Worm (Caenorhabditis elegans) whole organism, L3 larva: ENCODE data around the gene Y55F3C.10.

Experiments
- nhr-76 ChIP-seq: fragments of 150-350 bp; sonication (generic microtip); optimal IDR thresholded peaks from 5 replicates; lab custom pipeline; 2014; ENCODE audit warnings: missing biosample characterization, missing genetic modification characterization
- nhr-77 ChIP-seq: fragments of 150-350 bp; optimal IDR thresholded peaks from 2 replicates; lab custom pipeline; 2014; ENCODE audit warnings: missing biosample characterization, missing genetic modification characterization
- skn-1 ChIP-seq: fragments of 150-350 bp; optimal IDR thresholded peaks from 2 replicates; lab custom pipeline; 2014; ENCODE audit warnings: missing biosample characterization, missing genetic modification characterization
- snpc-4 ChIP-seq: fragments of 150-350 bp; optimal IDR thresholded peaks from 2 replicates; lab custom pipeline; 2014; ENCODE audit warnings: missing biosample characterization, missing genetic modification characterization

ce11 chrIV:676280-676679, 43.0 kb downstream of the Y55F3C.10 start, which contains the start of gene K11H12.5:
- TF ChIP-seq snpc-4 (tag; lab: Kevin White, UChicago) (no peak), nhr-76 (no peak), nhr-77 (tag; lab: Kevin White, UChicago) (no peak), skn-1 (tag; lab: Kevin White, UChicago) (no peak)
